Worm (Caenorhabditis elegans): ENCODE results near the gene K07B1.4.
"Not testable (repeated sequence)": the region's sequence is repeated elsewhere in the genome, so short reads cannot be mapped to it uniquely, and the experiment has no call there.

ce11 chrV:9379808-9380207 is 51.0 kb downstream of the K07B1.4 start, which contains the start of gene E02C12.11:
- not testable (repeated sequence) for TF ChIP-seq zag-1 (tag; optimal IDR thresholded peaks at IDR 0.05); unc-130 (GFP tag; optimal IDR thresholded peaks at IDR 0.05); dve-1 (tag; optimal IDR thresholded peaks at IDR 0.05; ENCODE audit: insufficient read depth)
